4 worm cellular contexts compared by ENCODE assay signal in genomic region chrX:4740630-4741029, ce11.
TF ChIP-seq lines count a peak whose summit lies in the region.

No protein-coding gene starts in this region.

TF ChIP-seq in whole organism, L1 larva, 84 proteins besides CTCF, POLR2A, EP300 and RAD21:
- TF ChIP-seq snu-23 (GFP tag; optimal IDR thresholded peaks at IDR 0.05; lab: Kevin White, UChicago): no peak
- no peak for TF ChIP-seq nhr-19 (GFP tag; conservative IDR thresholded peaks at IDR 0.05; lab: Robert Waterston, UW)
- peak; percentile 9 for TF ChIP-seq lin-14 (GFP tag; optimal IDR thresholded peaks at IDR 0.05; lab: Kevin White, UChicago)
- no peak for TF ChIP-seq swsn-7 (tag; optimal IDR thresholded peaks at IDR 0.05; lab: Kevin White, UChicago)
- peak; percentile 54; the same call in 1 of the 2 replicates for TF ChIP-seq mab-9 (GFP tag; IDR thresholded peaks at IDR 0.05; lab: Robert Waterston, UW)
- TF ChIP-seq pax-3 (tag; optimal IDR thresholded peaks at IDR 0.05; lab: Kevin White, UChicago): no peak
- no peak for TF ChIP-seq mef-2 (tag; optimal IDR thresholded peaks at IDR 0.05; lab: Kevin White, UChicago)
- TF ChIP-seq ets-5 (GFP tag; IDR thresholded peaks at IDR 0.05; lab: Robert Waterston, UW): no peak
- no peak for TF ChIP-seq irx-1 (tag; optimal IDR thresholded peaks at IDR 0.05; lab: Kevin White, UChicago)
- TF ChIP-seq nhr-76 (tag; optimal IDR thresholded peaks at IDR 0.05; lab: Kevin White, UChicago): no peak
- no peak for TF ChIP-seq nhr-47 (tag; optimal IDR thresholded peaks at IDR 0.05; lab: Kevin White, UChicago)
- no peak for TF ChIP-seq nhr-28 (tag; optimal IDR thresholded peaks at IDR 0.05; lab: Kevin White, UChicago)
- no peak for TF ChIP-seq nhr-84 (tag; optimal IDR thresholded peaks at IDR 0.05; lab: Kevin White, UChicago)
- TF ChIP-seq C16A3.4 (tag; optimal IDR thresholded peaks at IDR 0.05; lab: Kevin White, UChicago): no peak

TF ChIP-seq in whole organism, L2 larva, 48 proteins besides CTCF, POLR2A, EP300 and RAD21:
- peak in 1 of 2 experiments; percentile 54 for TF ChIP-seq mdl-1 (tag; optimal IDR thresholded peaks at IDR 0.05; lab: Kevin White, UChicago)
- TF ChIP-seq fos-1 (tag; optimal IDR thresholded peaks at IDR 0.05; lab: Kevin White, UChicago): no peak
- peak; percentile 47 for TF ChIP-seq mab-5 (tag; optimal IDR thresholded peaks at IDR 0.05; lab: Kevin White, UChicago)

TF ChIP-seq in whole organism, L3 larva, 47 proteins besides CTCF, POLR2A, EP300 and RAD21:
- TF ChIP-seq mdl-1 (tag; optimal IDR thresholded peaks at IDR 0.05; lab: Kevin White, UChicago) (peak; percentile 5), nfya-1 (tag; optimal IDR thresholded peaks at IDR 0.05; lab: Kevin White, UChicago; ENCODE audit: insufficient read depth) (no peak)

TF ChIP-seq in whole organism, L4 larva, 104 proteins besides CTCF, POLR2A, EP300 and RAD21:
- TF ChIP-seq unc-130 (GFP tag; optimal IDR thresholded peaks at IDR 0.05; lab: Kevin White, UChicago) (no peak), zfp-2 (tag; optimal IDR thresholded peaks at IDR 0.05; lab: Kevin White, UChicago) (no peak), dmd-9 (GFP tag; IDR thresholded peaks at IDR 0.05; lab: Robert Waterston, UW) (no peak), pqm-1 (tag; optimal IDR thresholded peaks at IDR 0.05; lab: Kevin White, UChicago) (no peak), snpc-1.2 (GFP tag; IDR thresholded peaks at IDR 0.05; lab: Robert Waterston, UW) (no peak), spr-1 (tag; optimal IDR thresholded peaks at IDR 0.05; lab: Kevin White, UChicago) (no peak), hif-1 (tag; optimal IDR thresholded peaks at IDR 0.05; lab: Kevin White, UChicago) (no peak), unc-62 (GFP tag; optimal IDR thresholded peaks at IDR 0.05 in 1 of 2; lab: Kevin White, UChicago) (peak in 1 of 2 experiments; percentile 31), unc-62 (tag; optimal IDR thresholded peaks at IDR 0.05; lab: Kevin White, UChicago) (no peak), gei-8 (GFP tag; optimal IDR thresholded peaks at IDR 0.05; lab: Kevin White, UChicago) (no peak), hlh-30 (tag; optimal IDR thresholded peaks at IDR 0.05; lab: Kevin White, UChicago; ENCODE audit: insufficient read depth) (peak; percentile 20), daf-8 (GFP tag; IDR thresholded peaks at IDR 0.05; lab: Robert Waterston, UW) (no peak), R02D3.7 (tag; optimal IDR thresholded peaks at IDR 0.05; lab: Kevin White, UChicago) (no peak), ceh-20 (GFP tag; IDR thresholded peaks at IDR 0.05; lab: Robert Waterston, UW) (peak; percentile 67; the same call in 1 of the 2 replicates), mxl-3 (GFP tag; optimal IDR thresholded peaks at IDR 0.05; lab: Kevin White, UChicago) (no peak), lin-39 (tag; optimal IDR thresholded peaks at IDR 0.05; lab: Kevin White, UChicago) (peak; percentile 47)
TF ChIP-seq in whole organism, L4 larva: peak in this region for 4.

Comparison
In these comparisons a context has a peak if more than half of its experiments do, and no peak if none do; other contexts are left out.
1. Of the 29 proteins assayed by ChIP-seq in both whole organism, L4 larva and whole organism, L1 larva: peak only in whole organism, L4 larva: lin-39; only in whole organism, L1 larva: none; in both: none; in neither: 27; mixed calls (peak in some experiments, not most) for 1.